Worm (Caenorhabditis elegans) whole organism, L1 larva: ENCODE measurements around the gene T20B3.1.
A peak's percentile ranks its signal among the peaks of the same experiment; 100 is the strongest.

Experiments
- C16A3.4 ChIP-seq: fragments of 150-350 bp; optimal IDR thresholded peaks from 2 replicates; lab custom pipeline; 2014; ENCODE audit warnings: missing biosample characterization, missing genetic modification characterization
- C34B4.2 ChIP-seq: sonication (generic microtip); optimal IDR thresholded peaks from 2 replicates; lab custom pipeline; 2017; ENCODE audit warnings: mild to moderate bottlenecking, missing genetic modification characterization, missing compliant biosample characterization
- Y116A8C.19 ChIP-seq: sonication (generic microtip); optimal IDR thresholded peaks from 2 replicates; lab custom pipeline; 2016; ENCODE audit warnings: missing compliant biosample characterization, missing genetic modification characterization, borderline replicate concordance
- ama-1 ChIP-seq: fragments of 150-350 bp; optimal IDR thresholded peaks from 2 replicates; lab custom pipeline; 2014
- blmp-1 ChIP-seq: fragments of 150-350 bp; optimal IDR thresholded peaks from 2 replicates; lab custom pipeline; 2014; ENCODE audit warnings: missing biosample characterization, missing genetic modification characterization
- ceh-63 ChIP-seq: fragments of 200-800 bp; sonication (Bioruptor generic); optimal IDR thresholded peaks from 2 replicates; lab custom pipeline; 2018; ENCODE audit warnings: mild to moderate bottlenecking, missing genetic modification characterization, missing compliant biosample characterization
- ceh-82 ChIP-seq, 3 experiments: fragments of 150-350 bp in 1 of 3; sonication (generic microtip) in 2 of 3; optimal IDR thresholded peaks; 2 replicates each; lab custom pipeline; 2014 to 2017; ENCODE audit warnings: missing biosample characterization in 3 of 3, missing genetic modification characterization in 3 of 3
- ces-1 ChIP-seq: fragments of 150-350 bp; optimal IDR thresholded peaks from 2 replicates; lab custom pipeline; 2014; ENCODE audit warnings: missing biosample characterization, missing genetic modification reagents, missing genetic modification characterization
- dsc-1 ChIP-seq: sonication (generic microtip); optimal IDR thresholded peaks from 2 replicates; lab custom pipeline; 2016; ENCODE audit warnings: mild to moderate bottlenecking, missing genetic modification characterization, missing compliant biosample characterization
- efl-1 ChIP-seq, 4 experiments: fragments of 150-350 bp; optimal IDR thresholded peaks in 3 of 4; peaks in 1 of 4; 1 replicate in 1 of 4; 2 replicates in 3 of 4; lab custom pipeline; 2014; ENCODE audit warnings: missing biosample characterization in 2 of 4, missing genetic modification characterization in 2 of 4, missing genetic modification reagents in 2 of 4
- elt-3 ChIP-seq, 6 experiments: fragments of 150-350 bp in 1 of 6; sonication (generic microtip); optimal IDR thresholded peaks; 2 replicates each; lab custom pipeline; 2017 to 2018; ENCODE audit warnings: missing biosample characterization in 6 of 6, missing genetic modification characterization in 6 of 6, inconsistent platforms in 1 of 6
- fkh-8 ChIP-seq: sonication (generic microtip); optimal IDR thresholded peaks from 2 replicates; lab custom pipeline; 2016; ENCODE audit warnings: mild to moderate bottlenecking, missing genetic modification characterization, missing compliant biosample characterization
- fos-1 ChIP-seq: fragments of 150-350 bp; optimal IDR thresholded peaks from 2 replicates; lab custom pipeline; 2014; ENCODE audit warnings: missing biosample characterization, missing genetic modification characterization
- grh-1 ChIP-seq: fragments of 200-800 bp; sonication (Bioruptor generic); IDR thresholded peaks from 2 replicates; pipeline ENCODE4 v1.3.6; 2022; ENCODE audit warnings: missing genetic modification reagents, missing genetic modification characterization, missing compliant biosample characterization
- hlh-17 ChIP-seq: fragments of 200-800 bp; sonication (Bioruptor generic); optimal IDR thresholded peaks from 2 replicates; lab custom pipeline; 2018; ENCODE audit warnings: missing genetic modification characterization, mild to moderate bottlenecking, missing compliant biosample characterization, moderate library complexity, borderline replicate concordance
- hpl-2 ChIP-seq: fragments of 150-350 bp; optimal IDR thresholded peaks from 2 replicates; lab custom pipeline; 2014; ENCODE audit warnings: missing biosample characterization, missing genetic modification reagents, missing genetic modification characterization
- irx-1 ChIP-seq: sonication (generic microtip); optimal IDR thresholded peaks from 2 replicates; lab custom pipeline; 2016; ENCODE audit warnings: missing genetic modification characterization, missing compliant biosample characterization
- jun-1 ChIP-seq: fragments of 150-350 bp; optimal IDR thresholded peaks from 2 replicates; lab custom pipeline; 2014; ENCODE audit warnings: missing biosample characterization, missing genetic modification reagents, missing genetic modification characterization
- lin-13 ChIP-seq: fragments of 150-350 bp; optimal IDR thresholded peaks from 2 replicates; lab custom pipeline; 2014; ENCODE audit warnings: missing biosample characterization, missing genetic modification reagents, missing genetic modification characterization
- lin-35 ChIP-seq, 2 experiments: fragments of 150-350 bp; optimal IDR thresholded peaks; 2 replicates each; lab custom pipeline; 2014; ENCODE audit warnings: missing biosample characterization in 2 of 2, missing genetic modification characterization in 2 of 2, missing genetic modification reagents in 2 of 2
- lir-3 ChIP-seq: sonication (generic microtip); optimal IDR thresholded peaks from 2 replicates; lab custom pipeline; 2016; ENCODE audit warnings: mild to moderate bottlenecking, missing genetic modification characterization, moderate library complexity, missing compliant biosample characterization; ENCODE audit not compliant: poor library complexity
- lsy-2 ChIP-seq, 2 experiments: fragments of 150-350 bp; optimal IDR thresholded peaks; 2 replicates each; lab custom pipeline; 2014; ENCODE audit warnings: missing biosample characterization in 2 of 2, missing genetic modification characterization in 2 of 2
- mdl-1 ChIP-seq, 2 experiments: fragments of 150-350 bp; optimal IDR thresholded peaks; 2 replicates each; lab custom pipeline; 2014 to 2017; ENCODE audit warnings: missing biosample characterization in 2 of 2, missing genetic modification characterization in 2 of 2, inconsistent platforms in 1 of 2
- mef-2 ChIP-seq: fragments of 150-350 bp; optimal IDR thresholded peaks from 2 replicates; lab custom pipeline; 2014; ENCODE audit warnings: missing biosample characterization, missing genetic modification characterization
- mep-1 ChIP-seq: fragments of 150-350 bp; optimal IDR thresholded peaks from 2 replicates; lab custom pipeline; 2014; ENCODE audit warnings: missing biosample characterization, missing genetic modification characterization
- nhr-12 ChIP-seq: sonication (generic microtip); optimal IDR thresholded peaks from 2 replicates; lab custom pipeline; 2017; ENCODE audit warnings: missing biosample characterization, missing genetic modification characterization
- nhr-20 ChIP-seq: sonication (generic microtip); optimal IDR thresholded peaks from 2 replicates; lab custom pipeline; 2016; ENCODE audit warnings: mild to moderate bottlenecking, missing genetic modification characterization, missing compliant biosample characterization
- nhr-28 ChIP-seq: fragments of 150-350 bp; optimal IDR thresholded peaks from 2 replicates; lab custom pipeline; 2014; ENCODE audit warnings: missing biosample characterization, missing genetic modification characterization
- nhr-47 ChIP-seq: sonication (generic microtip); optimal IDR thresholded peaks from 2 replicates; lab custom pipeline; 2016; ENCODE audit warnings: mild to moderate bottlenecking, missing genetic modification characterization, moderate library complexity, missing compliant biosample characterization
- nhr-71 ChIP-seq: sonication (generic microtip); optimal IDR thresholded peaks from 2 replicates; lab custom pipeline; 2016; ENCODE audit warnings: mild to moderate bottlenecking, missing genetic modification characterization, moderate library complexity, missing compliant biosample characterization
- nhr-76 ChIP-seq: sonication (generic microtip); optimal IDR thresholded peaks from 2 replicates; lab custom pipeline; 2017; ENCODE audit warnings: missing biosample characterization, missing genetic modification characterization
- nhr-77 ChIP-seq: fragments of 150-350 bp; optimal IDR thresholded peaks from 2 replicates; lab custom pipeline; 2014; ENCODE audit warnings: missing biosample characterization, missing genetic modification characterization
- nhr-85 ChIP-seq: sonication (generic microtip); peaks from one replicate; lab custom pipeline; 2016; ENCODE audit warnings: missing genetic modification characterization, inconsistent platforms, missing compliant biosample characterization
- nhr-90 ChIP-seq: sonication (generic microtip); optimal IDR thresholded peaks from 2 replicates; lab custom pipeline; 2016; ENCODE audit warnings: mild to moderate bottlenecking, missing genetic modification characterization, missing compliant biosample characterization; ENCODE audit not compliant: poor library complexity
- pag-3 ChIP-seq: sonication (generic microtip); optimal IDR thresholded peaks from 2 replicates; lab custom pipeline; 2017; ENCODE audit warnings: missing genetic modification characterization, mild to moderate bottlenecking, missing compliant biosample characterization, antibody characterized with exemption, borderline replicate concordance; ENCODE audit not compliant: insufficient read depth
- pax-3 ChIP-seq: fragments of 200-800 bp; sonication (Bioruptor generic); optimal IDR thresholded peaks from 2 replicates; lab custom pipeline; 2018; ENCODE audit warnings: mild to moderate bottlenecking, missing genetic modification characterization, moderate library complexity, missing compliant biosample characterization
- pqm-1 ChIP-seq: sonication (generic microtip); optimal IDR thresholded peaks from 3 replicates; lab custom pipeline; 2017; ENCODE audit warnings: missing biosample characterization, missing genetic modification characterization
- rnt-1 ChIP-seq: sonication (generic microtip); optimal IDR thresholded peaks from 2 replicates; lab custom pipeline; 2016; ENCODE audit warnings: mild to moderate bottlenecking, missing genetic modification characterization, moderate library complexity, missing compliant biosample characterization
- skn-1 ChIP-seq: fragments of 150-350 bp; optimal IDR thresholded peaks from 2 replicates; lab custom pipeline; 2014; ENCODE audit warnings: missing biosample characterization, missing genetic modification characterization
- snpc-4 ChIP-seq: fragments of 150-350 bp; optimal IDR thresholded peaks from 2 replicates; lab custom pipeline; 2014; ENCODE audit warnings: missing biosample characterization, missing genetic modification characterization
- snu-23 ChIP-seq: sonication (generic microtip); optimal IDR thresholded peaks from 2 replicates; lab custom pipeline; 2016; ENCODE audit warnings: missing genetic modification characterization, missing compliant biosample characterization
- sptf-1 ChIP-seq: fragments of 150-350 bp; optimal IDR thresholded peaks from 2 replicates; lab custom pipeline; 2014; ENCODE audit warnings: missing biosample characterization, missing genetic modification characterization
- swsn-7 ChIP-seq: sonication (generic microtip); optimal IDR thresholded peaks from 2 replicates; lab custom pipeline; 2016; ENCODE audit warnings: missing genetic modification characterization, missing compliant biosample characterization
- unc-130 ChIP-seq: fragments of 150-350 bp; optimal IDR thresholded peaks from 2 replicates; lab custom pipeline; 2017; ENCODE audit warnings: missing biosample characterization, missing genetic modification characterization, inconsistent platforms
- unc-86 ChIP-seq: sonication (generic microtip); optimal IDR thresholded peaks from 2 replicates; lab custom pipeline; 2016; ENCODE audit warnings: missing genetic modification characterization, missing compliant biosample characterization
- unc-98 ChIP-seq: fragments of 200-800 bp; sonication (Bioruptor generic); IDR thresholded peaks from 2 replicates; pipeline ENCODE4 v1.3.6; 2022; ENCODE audit warnings: missing genetic modification characterization, missing compliant biosample characterization
- vab-15 ChIP-seq: sonication (generic microtip); optimal IDR thresholded peaks from 2 replicates; lab custom pipeline; 2017; ENCODE audit warnings: missing genotype, mild to moderate bottlenecking, missing genetic modification characterization, missing compliant biosample characterization
- zag-1 ChIP-seq: fragments of 150-350 bp; optimal IDR thresholded peaks from 2 replicates; lab custom pipeline; 2014; ENCODE audit warnings: missing biosample characterization, missing genetic modification characterization
- zip-4 ChIP-seq: fragments of 200-800 bp; sonication (Bioruptor generic); optimal IDR thresholded peaks from 2 replicates; lab custom pipeline; 2018; ENCODE audit warnings: mild to moderate bottlenecking, missing genetic modification characterization, moderate library complexity, missing compliant biosample characterization
- ztf-4 ChIP-seq: fragments of 150-350 bp; optimal IDR thresholded peaks from 2 replicates; lab custom pipeline; 2014; ENCODE audit warnings: missing biosample characterization, missing genetic modification characterization

T20B3.1 gene

DNA sequence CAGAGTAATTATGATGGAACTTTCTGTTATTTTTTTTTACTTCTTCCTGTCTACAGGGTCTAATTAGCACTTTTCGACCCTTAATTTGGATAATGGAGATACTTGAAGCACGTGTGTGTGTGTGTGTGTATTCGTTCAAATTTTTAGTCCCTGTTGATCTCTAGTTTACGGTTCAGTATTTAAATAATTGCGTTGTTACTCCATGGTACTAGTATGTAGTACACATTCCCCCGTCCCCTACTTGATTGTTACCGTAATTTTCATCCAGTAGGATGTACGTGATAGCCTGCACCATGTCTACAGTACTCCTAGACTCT, 36.1 kb upstream of the T20B3.1 start:
- TF ChIP-seq unc-86 (tag; lab: Kevin White, UChicago) (no peak), nhr-28 (tag; lab: Kevin White, UChicago) (no peak), blmp-1 (tag; lab: Kevin White, UChicago) (no peak), nhr-90 (no peak), nhr-20 (no peak), C34B4.2 (tag; lab: Kevin White, UChicago) (no peak), lsy-2 (tag; optimal IDR thresholded peaks at IDR 0.05; lab: Kevin White, UChicago) (no peak), zag-1 (tag; lab: Kevin White, UChicago) (no peak), zip-4 (GFP tag; lab: Kevin White, UChicago) (no peak), pag-3 (tag; lab: Kevin White, UChicago) (no peak), pqm-1 (tag; lab: Kevin White, UChicago) (no peak), grh-1 (GFP tag; lab: Robert Waterston, UW) (no peak), snpc-4 (tag; lab: Kevin White, UChicago) (no peak), nhr-71 (no peak), mep-1 (no peak), vab-15 (no peak), jun-1 (tag; lab: Kevin White, UChicago) (no peak), dsc-1 (tag; lab: Kevin White, UChicago) (no peak), unc-98 (no peak)

- no peak for TF ChIP-seq nhr-90
- TF ChIP-seq ceh-82 (tag; optimal IDR thresholded peaks at IDR 0.05; lab: Kevin White, UChicago) = no peak
- no peak for TF ChIP-seq efl-1 (optimal IDR thresholded peaks at IDR 0.05; lab: Kevin White, UChicago)
- peak in 1 of 2 experiments; percentile 84 for TF ChIP-seq efl-1 (GFP tag; optimal IDR thresholded peaks at IDR 0.05 in 1 of 2; lab: Kevin White, UChicago)
- no peak for TF ChIP-seq sptf-1 (tag; lab: Kevin White, UChicago)
- TF ChIP-seq mef-2 (tag; lab: Kevin White, UChicago) = no peak
- peak in 3 of 6 experiments; percentile 2 to 59 (median 46) for TF ChIP-seq elt-3 (tag; optimal IDR thresholded peaks at IDR 0.05; lab: Kevin White, UChicago)
- no peak for TF ChIP-seq fkh-8 (tag; lab: Kevin White, UChicago)
- TF ChIP-seq unc-130 = peak; percentile 17
- TF ChIP-seq nhr-77 = no peak
- TF ChIP-seq nhr-47 (tag; lab: Kevin White, UChicago) = no peak
- no peak for TF ChIP-seq pax-3
- TF ChIP-seq grh-1 (GFP tag; lab: Robert Waterston, UW) = no peak
- TF ChIP-seq jun-1 (tag; lab: Kevin White, UChicago) = no peak
- no peak for TF ChIP-seq snu-23 (GFP tag; lab: Kevin White, UChicago)
- no peak for TF ChIP-seq nhr-20
- no peak for TF ChIP-seq nhr-85 (tag; lab: Kevin White, UChicago)
- no peak for TF ChIP-seq hpl-2 (GFP tag; lab: Kevin White, UChicago)
- TF ChIP-seq hlh-17 (GFP tag; lab: Kevin White, UChicago) = no peak
- TF ChIP-seq lir-3 (tag; lab: Kevin White, UChicago) = no peak
- no peak for TF ChIP-seq lin-35 (GFP tag; optimal IDR thresholded peaks at IDR 0.05; lab: Kevin White, UChicago)
- TF ChIP-seq ces-1 (GFP tag; lab: Kevin White, UChicago) = no peak
- no peak for TF ChIP-seq nhr-76 (tag; lab: Kevin White, UChicago)
- TF ChIP-seq unc-98 = no peak
- no peak for TF ChIP-seq C16A3.4
- no peak for TF ChIP-seq rnt-1 (tag; lab: Kevin White, UChicago)
- no peak for TF ChIP-seq irx-1 (tag; lab: Kevin White, UChicago)
These were observed 35.4 kb upstream of the T20B3.1 start for ce11 chrV:16779971-16780370.

DNA sequence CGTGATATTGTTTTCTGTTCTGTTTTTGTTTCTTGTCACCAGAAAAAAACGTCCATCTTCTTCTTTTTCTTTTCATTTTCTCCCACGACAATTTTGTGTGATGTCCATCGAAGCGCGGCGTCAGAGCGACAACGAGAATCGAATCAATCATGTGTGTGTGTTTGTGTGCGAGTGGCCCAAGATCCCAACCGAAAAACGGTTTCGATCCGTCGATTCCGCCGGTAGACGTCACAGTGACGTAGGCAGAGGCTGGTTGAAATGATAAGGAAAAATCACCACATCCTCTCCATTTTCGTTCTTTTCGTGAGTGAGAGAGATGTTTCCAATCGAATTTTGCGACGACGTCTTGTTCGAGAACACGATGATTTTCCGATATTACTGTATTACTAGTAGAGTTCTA, 34.8 kb upstream of the T20B3.1 start:
- TF ChIP-seq lsy-2 (tag; optimal IDR thresholded peaks at IDR 0.05; lab: Kevin White, UChicago) (peak in 1 of 2 experiments; percentile 33), Y116A8C.19 (tag; lab: Kevin White, UChicago) (no peak), mdl-1 (tag; optimal IDR thresholded peaks at IDR 0.05; lab: Kevin White, UChicago) (peak in 1 of 2 experiments; percentile 41), pqm-1 (tag; lab: Kevin White, UChicago) (no peak), nhr-77 (no peak), irx-1 (tag; lab: Kevin White, UChicago) (no peak), vab-15 (no peak), ama-1 (lab: Kevin White, UChicago) (no peak), C16A3.4 (no peak), swsn-7 (tag; lab: Kevin White, UChicago) (no peak), ceh-63 (GFP tag; lab: Kevin White, UChicago) (no peak), fos-1 (tag; lab: Kevin White, UChicago) (no peak), ztf-4 (no peak), lin-13 (no peak), skn-1 (tag; lab: Kevin White, UChicago) (no peak), pag-3 (tag; lab: Kevin White, UChicago) (no peak), C34B4.2 (tag; lab: Kevin White, UChicago) (no peak), unc-86 (tag; lab: Kevin White, UChicago) (no peak), nhr-85 (tag; lab: Kevin White, UChicago) (peak; percentile 93), nhr-12 (no peak), elt-3 (tag; optimal IDR thresholded peaks at IDR 0.05; lab: Kevin White, UChicago) (peak in 4 of 6 experiments; percentile 66 to 86 (median 71))
